Fruit fly (Drosophila melanogaster): Measurements from ENCODE around the gene Osi17.

The Osi17 gene

dm6 chr3R:6304947-6305346, 6.6 kb upstream of the Osi17 start, which contains the start of gene Osi16:
TSS of gene Osi16 (plus strand) at chr3R:6305247.
- TF ChIP-seq CG11294 (GFP tag; IDR thresholded peaks at IDR 0.05) (no peak), CG8319 (GFP tag; optimal IDR thresholded peaks at IDR 0.05) (no peak), esn (GFP tag; optimal IDR thresholded peaks at IDR 0.05) (no peak), CG6854 (GFP tag; optimal IDR thresholded peaks at IDR 0.05) (no peak), Ets21C (GFP tag; optimal IDR thresholded peaks at IDR 0.05) (no peak), Met (GFP tag; optimal IDR thresholded peaks at IDR 0.05) (no peak), Sox14 (GFP tag; optimal IDR thresholded peaks at IDR 0.05) (no peak), CG15336 (GFP tag; IDR thresholded peaks at IDR 0.05) (no peak), salr (GFP tag; optimal IDR thresholded peaks at IDR 0.05) (no peak), CG32006 (GFP tag; optimal IDR thresholded peaks at IDR 0.05) (no peak), ss (GFP tag; optimal IDR thresholded peaks at IDR 0.05) (no peak), CG6276 (GFP tag; optimal IDR thresholded peaks at IDR 0.05) (no peak), Blimp-1 (GFP tag; optimal IDR thresholded peaks at IDR 0.05) (no peak), Eip78C (GFP tag) (no peak), OdsH (GFP tag; optimal IDR thresholded peaks at IDR 0.05) (no peak), fd85E (GFP tag; optimal IDR thresholded peaks at IDR 0.05) (no peak), dsx (GFP tag; optimal IDR thresholded peaks at IDR 0.05; ENCODE audit: poor library complexity, severe bottlenecking) (no peak), CG3032 (tag; optimal IDR thresholded peaks at IDR 0.05) (no peak)

dm6 chr3R:6306584-6306983, 5.0 kb upstream of the Osi17 start, which contains the start of gene CG46026:
TSS of gene CG46026 (plus strand) at chr3R:6306884.
- TF ChIP-seq Hr38 (GFP tag; optimal IDR thresholded peaks at IDR 0.05), result no peak
- no peak for TF ChIP-seq Ets96B (tag; optimal IDR thresholded peaks at IDR 0.05)
- no peak for TF ChIP-seq CG3032 (tag; optimal IDR thresholded peaks at IDR 0.05)
- no peak for TF ChIP-seq CG4318 (GFP tag; optimal IDR thresholded peaks at IDR 0.05)
- no peak for TF ChIP-seq Sox15 (GFP tag; optimal IDR thresholded peaks at IDR 0.05)
- TF ChIP-seq svp (GFP tag), result no peak
- no peak for TF ChIP-seq salr (GFP tag; optimal IDR thresholded peaks at IDR 0.05)
- TF ChIP-seq CG9139 (GFP tag; optimal IDR thresholded peaks at IDR 0.05), result no peak
- no peak for TF ChIP-seq CG6276 (GFP tag; optimal IDR thresholded peaks at IDR 0.05)
- no peak for TF ChIP-seq Hr4 (GFP tag; optimal IDR thresholded peaks at IDR 0.05)
- TF ChIP-seq pdm3 (GFP tag; optimal IDR thresholded peaks at IDR 0.05), result no peak
- TF ChIP-seq Gug (GFP tag; IDR thresholded peaks at IDR 0.05), result no peak

dm6 chr3R:6309676-6310075, 1.9 kb upstream of the Osi17 start, which contains the start of gene CG31560:
TSS of gene CG31560 (plus strand) at chr3R:6309976.
- TF ChIP-seq CG1621 (tag; optimal IDR thresholded peaks at IDR 0.05) (no peak), acj6 (GFP tag; optimal IDR thresholded peaks at IDR 0.05) (no peak), esn (GFP tag; optimal IDR thresholded peaks at IDR 0.05) (no peak), Smox (GFP tag; optimal IDR thresholded peaks at IDR 0.05) (no peak), net (GFP tag; optimal IDR thresholded peaks at IDR 0.05) (no peak), Sox15 (GFP tag; optimal IDR thresholded peaks at IDR 0.05) (no peak), Met (GFP tag; optimal IDR thresholded peaks at IDR 0.05) (no peak), Hr39 (GFP tag; optimal IDR thresholded peaks at IDR 0.05) (no peak), ss (GFP tag; optimal IDR thresholded peaks at IDR 0.05) (no peak), Sox102F (GFP tag; optimal IDR thresholded peaks at IDR 0.05) (no peak), CG8632 (GFP tag; optimal IDR thresholded peaks at IDR 0.05) (no peak), CG10669 (GFP tag; optimal IDR thresholded peaks at IDR 0.05) (no peak), CG3919 (GFP tag; optimal IDR thresholded peaks at IDR 0.05) (no peak), Eip78C (GFP tag) (no peak), Ets96B (tag; optimal IDR thresholded peaks at IDR 0.05) (no peak), Ets21C (GFP tag; optimal IDR thresholded peaks at IDR 0.05) (no peak)

- TF ChIP-seq Eip78C (GFP tag) (peak; percentile 55), Gug (GFP tag; IDR thresholded peaks at IDR 0.05) (no peak), Hr38 (GFP tag; optimal IDR thresholded peaks at IDR 0.05) (no peak), CG8119 (GFP tag; IDR thresholded peaks at IDR 0.05) (0 out of 3 replicates have a peak, but pooled peaks have one; percentile 21), CG16779 (tag; optimal IDR thresholded peaks at IDR 0.05) (no peak), eg (GFP tag; IDR thresholded peaks at IDR 0.05) (peak; percentile 38; the same call in 1 of the 3 replicates), ss (GFP tag; optimal IDR thresholded peaks at IDR 0.05) (peak in 1 of 2 experiments; percentile 66), CG32006 (GFP tag; optimal IDR thresholded peaks at IDR 0.05) (no peak), Eip75B (GFP tag; optimal IDR thresholded peaks at IDR 0.05) (no peak)
Observed at dm6 chr3R:6315078-6315477, 3.5 kb downstream of the Osi17 start.

All from whole organism, prepupa.